Fruit fly (Drosophila melanogaster): ENCODE results near the gene CG5808.

The CG5808 gene

DNA sequence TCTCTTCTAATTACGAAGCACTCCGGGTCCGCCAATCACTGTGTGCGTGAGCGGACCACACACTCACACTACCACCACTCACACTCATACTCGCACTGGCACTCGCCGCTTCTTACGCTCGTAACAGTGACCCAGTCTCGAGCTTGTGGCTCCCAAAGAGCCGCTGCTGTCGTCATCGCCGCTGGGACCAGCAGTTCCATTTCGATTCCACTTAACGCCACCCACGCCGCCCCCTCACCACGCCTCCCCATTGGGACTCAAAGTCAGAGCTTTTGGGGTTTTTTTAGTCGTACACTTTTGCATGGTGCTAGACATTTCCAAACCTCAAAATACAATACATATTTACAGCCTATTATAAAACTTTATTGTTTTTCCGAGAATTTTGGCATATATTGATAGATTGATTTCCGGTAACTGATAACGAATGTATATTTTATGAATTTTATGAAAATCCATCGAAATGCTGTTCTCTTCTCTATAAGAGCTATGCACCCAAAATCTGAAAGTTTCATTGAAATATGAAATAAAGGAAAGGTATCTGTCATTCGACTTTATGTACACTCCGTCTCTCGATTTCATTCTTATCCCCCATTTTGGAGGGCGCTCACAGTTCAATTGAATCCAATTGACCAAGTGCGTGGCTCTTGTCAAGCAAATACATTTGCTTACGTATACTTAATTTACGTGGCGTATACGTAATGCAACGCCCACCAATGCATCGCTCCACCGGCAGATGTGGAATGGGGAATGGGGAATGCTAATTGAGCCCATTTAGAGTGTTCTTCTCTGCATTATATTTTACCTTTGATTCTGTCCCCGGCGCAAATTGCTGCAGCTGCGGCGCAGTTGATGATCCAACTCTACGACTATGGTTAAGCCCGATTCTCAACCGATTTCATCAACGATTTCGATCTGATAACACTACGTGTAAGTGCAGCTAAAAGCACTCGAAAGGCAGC lies 45.3 kb downstream of the CG5808 start, which contains the start of gene CG42331:
Gene CG42331 (plus strand): TSS at position 909 of the 959 bp plus-strand sequence.
- no peak for TF ChIP-seq CG13204 (GFP tag; optimal IDR thresholded peaks at IDR 0.05)
- TF ChIP-seq D1 (tag; optimal IDR thresholded peaks at IDR 0.05) = no peak
- TF ChIP-seq fd96Ca (GFP tag; IDR thresholded peaks at IDR 0.05) = peak; percentile 47; the same call in 2 of the 3 replicates
- TF ChIP-seq CG8301 (tag; optimal IDR thresholded peaks at IDR 0.05) = no peak
- TF ChIP-seq Pif1B (GFP tag; optimal IDR thresholded peaks at IDR 0.05) = no peak
- no peak for TF ChIP-seq CG32121 (GFP tag; IDR thresholded peaks at IDR 0.05)
- TF ChIP-seq gl (tag; optimal IDR thresholded peaks at IDR 0.05) = no peak
- TF ChIP-seq CG12605 (GFP tag; IDR thresholded peaks at IDR 0.05) = no peak
- 0 out of 3 replicates have a peak, but pooled peaks have one; percentile 17 for TF ChIP-seq CG4496 (GFP tag; IDR thresholded peaks at IDR 0.05)
- TF ChIP-seq Ets98B (GFP tag; IDR thresholded peaks at IDR 0.05) = no peak; the same call in 1 of the 2 replicates

dm6 chr3R:24769601-24770000 lies 47.2 kb downstream of the CG5808 start:
- TF ChIP-seq CG14655 (GFP tag; optimal IDR thresholded peaks at IDR 0.05) (no peak), CG17806 (tag; optimal IDR thresholded peaks at IDR 0.05) (no peak), CG8159 (tag; optimal IDR thresholded peaks at IDR 0.05) (no peak), CG4496 (GFP tag; IDR thresholded peaks at IDR 0.05) (no peak), CG15710 (tag; optimal IDR thresholded peaks at IDR 0.05) (no peak), Ets98B (GFP tag; IDR thresholded peaks at IDR 0.05) (no peak), fd96Ca (GFP tag; IDR thresholded peaks at IDR 0.05) (no peak), CG32121 (GFP tag; IDR thresholded peaks at IDR 0.05) (no peak), D1 (tag; optimal IDR thresholded peaks at IDR 0.05) (no peak), CG10348 (GFP tag; IDR thresholded peaks at IDR 0.05) (no peak), CG12605 (GFP tag; IDR thresholded peaks at IDR 0.05) (no peak), Snoo (tag; optimal IDR thresholded peaks at IDR 0.05) (no peak), CG34367 (tag; optimal IDR thresholded peaks at IDR 0.05) (no peak), Pif1A (GFP tag; optimal IDR thresholded peaks at IDR 0.05) (no peak), CG8301 (tag; optimal IDR thresholded peaks at IDR 0.05) (no peak), EcR (GFP tag; optimal IDR thresholded peaks at IDR 0.05) (no peak), CG9948 (tag; optimal IDR thresholded peaks at IDR 0.05) (no peak), Pif1B (GFP tag; optimal IDR thresholded peaks at IDR 0.05) (no peak)

dm6 chr3R:24768538-24769401 lies 48.0 kb downstream of the CG5808 start, which contains the start of gene CG13631:
Gene CG13631, plus strand, starts transcription at chr3R:24769351.
- TF ChIP-seq gl (tag; optimal IDR thresholded peaks at IDR 0.05) = peak; percentile 67
- TF ChIP-seq Snoo (tag; optimal IDR thresholded peaks at IDR 0.05) = peak; percentile 95
- peak; percentile 97 for TF ChIP-seq CG32121 (GFP tag; IDR thresholded peaks at IDR 0.05)
- peak; percentile 96 for TF ChIP-seq Pif1A (GFP tag; optimal IDR thresholded peaks at IDR 0.05)
- peak; percentile 96 for TF ChIP-seq CG4496 (GFP tag; IDR thresholded peaks at IDR 0.05)
- peak; percentile 78 for TF ChIP-seq CG34367 (tag; optimal IDR thresholded peaks at IDR 0.05)
- peak; percentile 86 for TF ChIP-seq CG12605 (GFP tag; IDR thresholded peaks at IDR 0.05)
- TF ChIP-seq Pif1B (GFP tag; optimal IDR thresholded peaks at IDR 0.05) = peak; percentile 96
- peak; percentile 93 for TF ChIP-seq rn (GFP tag; IDR thresholded peaks at IDR 0.05)
- peak; percentile 95 for TF ChIP-seq Ets98B (GFP tag; IDR thresholded peaks at IDR 0.05)
- TF ChIP-seq CG15710 (tag; optimal IDR thresholded peaks at IDR 0.05) = peak; percentile 86
- TF ChIP-seq CG14655 (GFP tag; optimal IDR thresholded peaks at IDR 0.05) = peak; percentile 97
- TF ChIP-seq EcR (GFP tag; optimal IDR thresholded peaks at IDR 0.05) = no peak
- TF ChIP-seq CG9948 (tag; optimal IDR thresholded peaks at IDR 0.05) = peak; percentile 92
- peak; percentile 88 for TF ChIP-seq CG17806 (tag; optimal IDR thresholded peaks at IDR 0.05)
- TF ChIP-seq CG8301 (tag; optimal IDR thresholded peaks at IDR 0.05) = peak; percentile 97
- peak; percentile 63 for TF ChIP-seq D1 (tag; optimal IDR thresholded peaks at IDR 0.05)
- no peak for TF ChIP-seq CG13204 (GFP tag; optimal IDR thresholded peaks at IDR 0.05)
- TF ChIP-seq CG8159 (tag; optimal IDR thresholded peaks at IDR 0.05) = peak; percentile 91
- TF ChIP-seq CG10348 (GFP tag; IDR thresholded peaks at IDR 0.05) = peak; percentile 94
- TF ChIP-seq fd96Ca (GFP tag; IDR thresholded peaks at IDR 0.05) = peak; percentile 98

dm6 chr3R:24767667-24768340 lies 49.0 kb downstream of the CG5808 start:
- no peak; the same call in none of the 2 replicates for TF ChIP-seq Ets98B (GFP tag; IDR thresholded peaks at IDR 0.05)
- no peak for TF ChIP-seq EcR (GFP tag; optimal IDR thresholded peaks at IDR 0.05)
- no peak for TF ChIP-seq gl (tag; optimal IDR thresholded peaks at IDR 0.05)
- TF ChIP-seq CG14655 (GFP tag; optimal IDR thresholded peaks at IDR 0.05) = peak; percentile 62
- no peak for TF ChIP-seq rn (GFP tag; IDR thresholded peaks at IDR 0.05)
- no peak for TF ChIP-seq Pif1B (GFP tag; optimal IDR thresholded peaks at IDR 0.05)
- no peak for TF ChIP-seq CG8159 (tag; optimal IDR thresholded peaks at IDR 0.05)
- peak; percentile 42; the same call in 1 of the 3 replicates for TF ChIP-seq CG4496 (GFP tag; IDR thresholded peaks at IDR 0.05)
- TF ChIP-seq Snoo (tag; optimal IDR thresholded peaks at IDR 0.05) = peak; percentile 67
- no peak for TF ChIP-seq CG13204 (GFP tag; optimal IDR thresholded peaks at IDR 0.05)
- no peak for TF ChIP-seq D1 (tag; optimal IDR thresholded peaks at IDR 0.05)
- no peak for TF ChIP-seq Pif1A (GFP tag; optimal IDR thresholded peaks at IDR 0.05)
- peak; percentile 48 for TF ChIP-seq CG8301 (tag; optimal IDR thresholded peaks at IDR 0.05)
- 0 out of 3 replicates have a peak, but pooled peaks have one; percentile 27 for TF ChIP-seq fd96Ca (GFP tag; IDR thresholded peaks at IDR 0.05)
- no peak for TF ChIP-seq CG15710 (tag; optimal IDR thresholded peaks at IDR 0.05)
- TF ChIP-seq CG32121 (GFP tag; IDR thresholded peaks at IDR 0.05) = 0 out of 2 replicates have a peak, but pooled peaks have one; percentile 3
- TF ChIP-seq CG12605 (GFP tag; IDR thresholded peaks at IDR 0.05) = no peak
- TF ChIP-seq CG10348 (GFP tag; IDR thresholded peaks at IDR 0.05) = no peak

All from whole organism, pupa.